Fruit fly (Drosophila melanogaster): ENCODE results near the gene RnrL.

The RnrL gene

DNA sequence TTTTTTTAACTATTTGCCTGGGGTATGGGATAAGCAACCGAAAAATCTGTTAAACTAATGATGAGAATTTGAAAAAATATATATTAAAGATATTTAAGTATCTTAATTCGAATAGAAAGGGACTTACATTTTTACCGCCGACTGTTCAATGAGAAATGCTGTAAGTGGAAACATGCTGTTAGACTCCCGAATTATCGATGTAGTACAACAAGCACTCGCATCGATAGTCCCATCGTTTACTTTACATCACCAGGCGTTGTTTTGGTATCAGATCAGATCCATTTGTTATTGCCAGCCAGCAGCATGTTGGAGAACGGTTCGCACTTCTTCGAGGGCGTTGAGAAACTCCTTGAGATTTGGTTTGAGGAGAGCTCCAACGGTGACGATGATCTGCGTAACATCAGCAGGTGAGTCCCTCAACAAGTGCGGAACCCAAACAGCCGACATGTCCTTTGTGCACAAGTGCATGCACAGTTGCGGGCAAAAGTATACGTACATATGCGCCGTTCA is 11.5 kb upstream of the RnrL start, which contains the start of gene SamDC (continued):
- no peak; the same call in 1 of the 2 replicates for TF ChIP-seq CG10366 (GFP tag; IDR thresholded peaks at IDR 0.05)
- no peak for TF ChIP-seq CG8765 (GFP tag; IDR thresholded peaks at IDR 0.05)
- no peak for TF ChIP-seq CG11398 (GFP tag; optimal IDR thresholded peaks at IDR 0.05)
- peak; percentile 26 for TF ChIP-seq NC2α (GFP tag; optimal IDR thresholded peaks at IDR 0.05)
- peak; percentile 59 for TF ChIP-seq HmgZ (tag; optimal IDR thresholded peaks at IDR 0.05)
- peak; percentile 52; the same call in 1 of the 2 replicates for TF ChIP-seq HLH3B (GFP tag; IDR thresholded peaks at IDR 0.05)
- peak; percentile 32 for TF ChIP-seq CG12769 (tag; optimal IDR thresholded peaks at IDR 0.05)
- TF ChIP-seq Max (GFP tag; optimal IDR thresholded peaks at IDR 0.05) = peak; percentile 4
- TF ChIP-seq Hr51 (GFP tag; optimal IDR thresholded peaks at IDR 0.05) = peak; percentile 40 to 60
- no peak for TF ChIP-seq CG6254 (GFP tag; optimal IDR thresholded peaks at IDR 0.05)
- TF ChIP-seq CG34422 (GFP tag; IDR thresholded peaks at IDR 0.05) = peak; percentile 72; the same call in 2 of the 3 replicates
- no peak for TF ChIP-seq CG7928 (GFP tag; optimal IDR thresholded peaks at IDR 0.05)
- peak; percentile 42 for TF ChIP-seq E2f2 (GFP tag; IDR thresholded peaks at IDR 0.05)
- TF ChIP-seq bsh (GFP tag; optimal IDR thresholded peaks at IDR 0.05) = peak in 1 of 2 experiments; percentile 49
- TF ChIP-seq CG2889 (GFP tag; IDR thresholded peaks at IDR 0.05) = no peak
- TF ChIP-seq CG32532 (GFP tag; IDR thresholded peaks at IDR 0.05) = peak; percentile 42; the same call in 1 of the 2 replicates
- no peak; the same call in 1 of the 2 replicates for TF ChIP-seq CG9932 (GFP tag; IDR thresholded peaks at IDR 0.05)
- peak; percentile 46 for TF ChIP-seq NfI (GFP tag; optimal IDR thresholded peaks at IDR 0.05)
- peak; percentile 90 for TF ChIP-seq CG11696 (GFP tag; IDR thresholded peaks at IDR 0.05)
- peak; percentile 57 for TF ChIP-seq unpg (GFP tag; optimal IDR thresholded peaks at IDR 0.05)
- TF ChIP-seq BtbVII (GFP tag; optimal IDR thresholded peaks at IDR 0.05) = peak; percentile 36
- TF ChIP-seq PHDP (tag; optimal IDR thresholded peaks at IDR 0.05) = peak; percentile 63
- TF ChIP-seq CG15601 (tag; optimal IDR thresholded peaks at IDR 0.05) = peak; percentile 59
- no peak for TF ChIP-seq Optix (GFP tag; IDR thresholded peaks at IDR 0.05)
- TF ChIP-seq CG32767 (GFP tag; IDR thresholded peaks at IDR 0.05) = no peak
- TF ChIP-seq Trl (optimal IDR thresholded peaks at IDR 0.05) = no peak
- peak; percentile 58 for TF ChIP-seq Trl (GFP tag; optimal IDR thresholded peaks at IDR 0.05)
- TF ChIP-seq Ravus (GFP tag; IDR thresholded peaks at IDR 0.05) = no peak
- no peak for TF ChIP-seq Atf3 (GFP tag; optimal IDR thresholded peaks at IDR 0.05)
- no peak for TF ChIP-seq crol (GFP tag; IDR thresholded peaks at IDR 0.05)
- TF ChIP-seq CG2120 (GFP tag; optimal IDR thresholded peaks at IDR 0.05) = peak; percentile 37
- no peak for TF ChIP-seq Camta (GFP tag; optimal IDR thresholded peaks at IDR 0.05)
- TF ChIP-seq CG17802 (tag; optimal IDR thresholded peaks at IDR 0.05) = peak; percentile 91
- TF ChIP-seq NK7.1 (GFP tag; optimal IDR thresholded peaks at IDR 0.05) = peak; percentile 27
- peak; percentile 97 for TF ChIP-seq CG30020 (tag; optimal IDR thresholded peaks at IDR 0.05)
- TF ChIP-seq CG17361 (GFP tag; IDR thresholded peaks at IDR 0.05) = peak; percentile 4
- TF ChIP-seq CG30403 (GFP tag; optimal IDR thresholded peaks at IDR 0.05) = peak; percentile 55
- TF ChIP-seq lab (GFP tag; optimal IDR thresholded peaks at IDR 0.05) = no peak
- TF ChIP-seq so (GFP tag; IDR thresholded peaks at IDR 0.05) = no peak
- peak; percentile 48 for TF ChIP-seq sug (tag; optimal IDR thresholded peaks at IDR 0.05)
- TF ChIP-seq nom (GFP tag; optimal IDR thresholded peaks at IDR 0.05) = no peak
- TF ChIP-seq Xrp1 (GFP tag; IDR thresholded peaks at IDR 0.05) = peak; percentile 32; the same call in 1 of the 2 replicates
- TF ChIP-seq maf-S (GFP tag; optimal IDR thresholded peaks at IDR 0.05) = no peak
- TF ChIP-seq ab (GFP tag; optimal IDR thresholded peaks at IDR 0.05) = no peak
- no peak for TF ChIP-seq Six4 (GFP tag; optimal IDR thresholded peaks at IDR 0.05)
- peak; percentile 54 for TF ChIP-seq Sox102F (GFP tag; optimal IDR thresholded peaks at IDR 0.05)
- no peak for TF ChIP-seq D (optimal IDR thresholded peaks at IDR 0.05)
- TF ChIP-seq D (GFP tag; optimal IDR thresholded peaks at IDR 0.05) = no peak
- peak; percentile 42 for TF ChIP-seq CG4617 (GFP tag; optimal IDR thresholded peaks at IDR 0.05; ENCODE audit: borderline replicate concordance)
- TF ChIP-seq CG2116 (GFP tag; optimal IDR thresholded peaks at IDR 0.05) = peak; percentile 60
- TF ChIP-seq pum (GFP tag; optimal IDR thresholded peaks at IDR 0.05) = no peak

Measured in whole organism, embryonic.